Worm (Caenorhabditis elegans) whole organism, late embryonic: ENCODE measurements around the gene ZK697.8.

Experiments
- C08G9.2 ChIP-seq: sonication (generic microtip); optimal IDR thresholded peaks from 2 replicates; lab custom pipeline; 2016; ENCODE audit warnings: mild to moderate bottlenecking, missing genetic modification characterization, moderate library complexity, missing compliant biosample characterization
- F13H6.1 ChIP-seq: sonication (generic microtip); optimal IDR thresholded peaks from 2 replicates; lab custom pipeline; 2016; ENCODE audit warnings: missing genetic modification characterization, missing compliant biosample characterization
- K09A11.1 ChIP-seq: sonication (generic microtip); optimal IDR thresholded peaks from 2 replicates; lab custom pipeline; 2017; ENCODE audit warnings: antibody characterized with exemption, mild to moderate bottlenecking, missing genetic modification characterization, missing compliant biosample characterization; ENCODE audit not compliant: insufficient read depth
- Y22D7AL.16 ChIP-seq: sonication (generic microtip); optimal IDR thresholded peaks from 2 replicates; lab custom pipeline; 2016; ENCODE audit warnings: missing genetic modification characterization, missing compliant biosample characterization
- ahr-1 ChIP-seq: sonication (generic microtip); optimal IDR thresholded peaks from 2 replicates; lab custom pipeline; 2016; ENCODE audit warnings: missing genetic modification characterization, missing compliant biosample characterization
- ama-1 ChIP-seq: fragments of 150-350 bp; optimal IDR thresholded peaks from 2 replicates; lab custom pipeline; 2014
- ceh-19 ChIP-seq: fragments of 200-800 bp; sonication (Bioruptor generic); optimal IDR thresholded peaks from 2 replicates; lab custom pipeline; 2018; ENCODE audit warnings: mild to moderate bottlenecking, missing genetic modification characterization, missing compliant biosample characterization
- ceh-2 ChIP-seq: sonication (generic microtip); optimal IDR thresholded peaks from 2 replicates; lab custom pipeline; 2016; ENCODE audit warnings: missing genotype, missing genetic modification characterization, missing compliant biosample characterization
- ceh-22 ChIP-seq: sonication (generic microtip); optimal IDR thresholded peaks from 2 replicates; lab custom pipeline; 2017; ENCODE audit warnings: missing biosample characterization, missing genetic modification characterization
- ceh-24 ChIP-seq: sonication (generic microtip); optimal IDR thresholded peaks from 2 replicates; lab custom pipeline; 2016; ENCODE audit warnings: mild to moderate bottlenecking, missing genetic modification characterization, missing compliant biosample characterization
- ceh-34 ChIP-seq: sonication (generic microtip); optimal IDR thresholded peaks from 2 replicates; lab custom pipeline; 2016; ENCODE audit warnings: mild to moderate bottlenecking, missing genetic modification characterization, missing compliant biosample characterization
- ceh-45 ChIP-seq: fragments of 200-800 bp; sonication (Bioruptor generic); IDR thresholded peaks from 2 replicates; pipeline ENCODE4 v1.3.6; 2022; ENCODE audit warnings: missing genetic modification reagents, missing genetic modification characterization, missing compliant biosample characterization
- ceh-48 ChIP-seq: sonication (generic microtip); optimal IDR thresholded peaks from 2 replicates; lab custom pipeline; 2016; ENCODE audit warnings: missing genetic modification characterization, inconsistent platforms, missing compliant biosample characterization
- ceh-6 ChIP-seq: fragments of 200-800 bp; sonication (Bioruptor generic); optimal IDR thresholded peaks from 2 replicates; lab custom pipeline; 2018; ENCODE audit warnings: mild to moderate bottlenecking, missing genetic modification characterization, missing compliant biosample characterization
- ceh-9 ChIP-seq: sonication (generic microtip); optimal IDR thresholded peaks from 2 replicates; lab custom pipeline; 2016; ENCODE audit warnings: mild to moderate bottlenecking, missing genetic modification characterization, inconsistent platforms, missing compliant biosample characterization
- che-1 ChIP-seq: sonication (generic microtip); optimal IDR thresholded peaks from 2 replicates; lab custom pipeline; 2016; ENCODE audit warnings: mild to moderate bottlenecking, missing genetic modification characterization, missing compliant biosample characterization
- dve-1 ChIP-seq: sonication (generic microtip); optimal IDR thresholded peaks from 2 replicates; lab custom pipeline; 2017; ENCODE audit warnings: antibody characterized with exemption, mild to moderate bottlenecking, missing genetic modification characterization, missing compliant biosample characterization
- fkh-6 ChIP-seq: sonication (generic microtip); optimal IDR thresholded peaks from 2 replicates; lab custom pipeline; 2016; ENCODE audit warnings: missing genetic modification characterization, missing compliant biosample characterization
- lim-6 ChIP-seq: sonication (generic microtip); optimal IDR thresholded peaks from 2 replicates; lab custom pipeline; 2016; ENCODE audit warnings: missing genetic modification characterization, missing compliant biosample characterization
- lin-11 ChIP-seq: fragments of 200-800 bp; sonication (Bioruptor generic); optimal IDR thresholded peaks from 2 replicates; lab custom pipeline; 2018; ENCODE audit warnings: mild to moderate bottlenecking, missing genetic modification characterization, missing compliant biosample characterization
- mec-3 ChIP-seq: sonication (generic microtip); optimal IDR thresholded peaks from 2 replicates; lab custom pipeline; 2016; ENCODE audit warnings: borderline replicate concordance, missing genetic modification characterization, missing compliant biosample characterization
- nfya-1 ChIP-seq: sonication (generic microtip); optimal IDR thresholded peaks from 2 replicates; lab custom pipeline; 2017; ENCODE audit warnings: missing genetic modification characterization, mild to moderate bottlenecking, missing compliant biosample characterization, antibody characterized with exemption, moderate library complexity
- npax-4 ChIP-seq: sonication (generic microtip); optimal IDR thresholded peaks from 2 replicates; lab custom pipeline; 2016; ENCODE audit warnings: missing genetic modification characterization, missing compliant biosample characterization
- pat-9 ChIP-seq: fragments of 200-800 bp; sonication (Bioruptor generic); optimal IDR thresholded peaks from 2 replicates; lab custom pipeline; 2018; ENCODE audit warnings: mild to moderate bottlenecking, missing genetic modification characterization, moderate library complexity, missing compliant biosample characterization
- pax-1 ChIP-seq: fragments of 150-350 bp; optimal IDR thresholded peaks from 2 replicates; lab custom pipeline; 2014; ENCODE audit warnings: missing biosample characterization, missing genetic modification characterization
- pha-2 ChIP-seq: sonication (generic microtip); optimal IDR thresholded peaks from 2 replicates; lab custom pipeline; 2017; ENCODE audit warnings: mild to moderate bottlenecking, missing genetic modification characterization, missing compliant biosample characterization
- pros-1 ChIP-seq: fragments of 150-350 bp; optimal IDR thresholded peaks from 2 replicates; lab custom pipeline; 2014; ENCODE audit warnings: missing biosample characterization, missing genetic modification reagents, missing genetic modification characterization
- ref-2 ChIP-seq: sonication (generic microtip); optimal IDR thresholded peaks from 2 replicates; lab custom pipeline; 2016; ENCODE audit warnings: missing genetic modification characterization, missing compliant biosample characterization
- sdc-2 ChIP-seq: sonication (generic microtip); optimal IDR thresholded peaks from 2 replicates; lab custom pipeline; 2016; ENCODE audit warnings: missing genotype, missing genetic modification characterization, missing compliant biosample characterization
- sox-4 ChIP-seq: sonication (generic microtip); optimal IDR thresholded peaks from 2 replicates; lab custom pipeline; 2017; ENCODE audit warnings: mild to moderate bottlenecking, missing genetic modification characterization, inconsistent platforms, missing compliant biosample characterization
- tbx-2 ChIP-seq: sonication (generic microtip); optimal IDR thresholded peaks from 2 replicates; lab custom pipeline; 2016; ENCODE audit warnings: missing genetic modification characterization, missing compliant biosample characterization
- tbx-7 ChIP-seq: sonication (generic microtip); optimal IDR thresholded peaks from 2 replicates; lab custom pipeline; 2016; ENCODE audit warnings: missing genotype, missing genetic modification characterization, missing compliant biosample characterization
- ttx-3 ChIP-seq: sonication (generic microtip); optimal IDR thresholded peaks from 2 replicates; lab custom pipeline; 2016; ENCODE audit warnings: missing genetic modification reagents, missing genetic modification characterization, missing compliant biosample characterization
- unc-3 ChIP-seq, 2 experiments: fragments of 200-800 bp in 1 of 2; sonication (Bioruptor generic) in 1 of 2; sonication (generic microtip) in 1 of 2; conservative IDR thresholded peaks in 1 of 2; optimal IDR thresholded peaks in 1 of 2; 2 replicates each; pipeline versions ENCODE4 v1.3.6 to Lab custom; 2016 to 2022; ENCODE audit warnings: missing compliant biosample characterization in 2 of 2, missing genetic modification characterization in 2 of 2, missing genetic modification reagents in 1 of 2
- zip-5 ChIP-seq: sonication (generic microtip); optimal IDR thresholded peaks from 2 replicates; lab custom pipeline; 2016; ENCODE audit warnings: missing genetic modification characterization, missing compliant biosample characterization
- ztf-16 ChIP-seq: sonication (generic microtip); optimal IDR thresholded peaks from 2 replicates; lab custom pipeline; 2017; ENCODE audit warnings: missing genetic modification characterization, missing compliant biosample characterization

ZK697.8 gene

DNA sequence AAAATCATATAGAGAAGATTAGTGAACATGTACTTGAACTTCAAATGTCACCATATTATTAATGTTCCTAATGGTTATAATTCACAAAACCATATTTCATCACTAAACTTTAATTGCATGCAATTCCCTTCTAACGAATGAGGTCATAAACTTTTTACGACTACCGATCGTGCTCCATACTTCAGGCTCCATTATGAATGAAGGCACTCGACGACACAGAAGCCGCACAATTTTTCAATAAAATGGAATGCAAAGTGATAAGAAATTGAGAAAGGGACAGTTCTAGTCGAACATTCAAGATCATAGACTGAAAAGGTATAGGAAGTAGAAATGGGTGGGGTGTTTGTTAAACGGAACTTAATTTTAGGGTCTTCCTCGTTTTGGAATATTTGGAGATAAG, 7.1 kb upstream of the ZK697.8 start:
- TF ChIP-seq ref-2 (no peak), F13H6.1 (tag; lab: Kevin White, UChicago) (no peak), ztf-16 (tag; lab: Kevin White, UChicago) (no peak), ceh-48 (tag; lab: Kevin White, UChicago) (no peak), ceh-19 (GFP tag; lab: Kevin White, UChicago) (no peak), ceh-2 (tag; lab: Kevin White, UChicago) (no peak), sox-4 (no peak), sdc-2 (no peak), C08G9.2 (no peak), tbx-7 (tag; lab: Kevin White, UChicago) (no peak), che-1 (no peak), dve-1 (tag; lab: Kevin White, UChicago) (no peak), ahr-1 (tag; lab: Kevin White, UChicago) (no peak), ceh-9 (tag; lab: Kevin White, UChicago) (no peak), lin-11 (tag; lab: Kevin White, UChicago) (no peak), ceh-34 (no peak), pax-1 (tag; lab: Kevin White, UChicago) (no peak), nfya-1 (tag; lab: Kevin White, UChicago) (no peak), zip-5 (no peak)
- TF ChIP-seq, all 69 proteins: peak for 0

- TF ChIP-seq ceh-22 (tag; lab: Kevin White, UChicago) (no peak), pha-2 (no peak), Y22D7AL.16 (tag; lab: Kevin White, UChicago) (no peak), pat-9 (tag; lab: Kevin White, UChicago) (no peak)
These were observed 6.6 kb upstream of the ZK697.8 start, which contains the start of gene ZK697.14 for ce11 chrV:1755589-1755988. Gene ZK697.14, minus strand, starts transcription at chrV:1755689.

DNA sequence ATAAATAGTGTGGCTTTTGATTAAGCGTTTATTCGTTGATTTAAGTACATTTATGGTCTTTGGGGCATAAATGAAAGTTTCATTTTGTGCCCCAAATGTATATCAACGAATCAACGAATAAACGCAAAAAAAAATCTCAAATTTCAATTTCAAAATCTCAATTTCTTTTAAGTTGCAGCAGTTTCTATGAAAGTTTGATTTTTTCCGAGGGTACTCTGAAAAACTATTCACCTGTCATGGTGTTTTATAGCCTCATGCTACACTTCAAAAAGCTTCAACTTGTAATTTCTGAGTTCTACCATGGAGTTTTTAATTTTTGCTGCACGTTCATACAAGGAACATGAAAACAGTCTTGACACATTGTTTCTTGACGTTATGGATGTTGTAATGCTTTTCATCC, 3.5 kb upstream of the ZK697.8 start, which contains the start of gene ZK697.1:
TSS of gene ZK697.1 (plus strand) at position 301 of the 400 bp plus-strand sequence.
- TF ChIP-seq ceh-24 (tag; lab: Kevin White, UChicago) (no peak), K09A11.1 (tag; lab: Kevin White, UChicago) (no peak), ama-1 (no peak), fkh-6 (no peak), tbx-7 (tag; lab: Kevin White, UChicago) (no peak)

DNA sequence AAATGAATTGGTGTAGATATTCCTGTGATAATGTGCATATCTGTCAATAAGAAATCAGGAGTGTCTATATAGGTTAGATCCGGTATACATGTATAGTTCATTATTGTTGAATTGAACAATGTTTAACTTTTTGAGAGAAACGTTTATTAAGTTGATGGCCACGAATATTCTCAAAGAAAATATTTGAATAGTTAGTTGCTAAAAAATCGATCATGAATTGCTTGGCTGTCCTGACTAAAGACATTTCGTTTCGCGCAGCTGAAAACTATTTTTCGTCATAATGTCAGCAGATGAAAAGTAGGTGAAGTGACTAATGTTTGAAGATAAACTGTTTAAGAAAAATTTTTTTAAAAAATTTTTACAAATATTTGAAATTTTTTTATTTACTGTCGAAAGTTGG, 2.5 kb upstream of the ZK697.8 start, which contains the start of gene srh-199:
TSS of gene srh-199 (minus strand) at position 101 of the 400 bp plus-strand sequence.
- no peak for TF ChIP-seq dve-1 (tag; lab: Kevin White, UChicago)
- no peak for TF ChIP-seq tbx-2 (tag; lab: Kevin White, UChicago)
- TF ChIP-seq Y22D7AL.16 (tag; lab: Kevin White, UChicago), result no peak
- no peak for TF ChIP-seq unc-3 (GFP tag; conservative IDR thresholded peaks at IDR 0.05; lab: Robert Waterston, UW)
- TF ChIP-seq unc-3 (tag; optimal IDR thresholded peaks at IDR 0.05; lab: Kevin White, UChicago), result no peak
- no peak for TF ChIP-seq ttx-3 (tag; lab: Kevin White, UChicago)
- TF ChIP-seq pros-1, result no peak
- TF ChIP-seq lim-6, result no peak
- TF ChIP-seq pat-9 (tag; lab: Kevin White, UChicago), result no peak
- no peak for TF ChIP-seq npax-4 (tag; lab: Kevin White, UChicago)
- TF ChIP-seq ceh-45 (GFP tag; lab: Robert Waterston, UW), result no peak
- no peak for TF ChIP-seq mec-3
- no peak for TF ChIP-seq zip-5
- TF ChIP-seq ceh-6 (GFP tag; lab: Kevin White, UChicago), result no peak
